Worm (Caenorhabditis elegans) whole organism, early embryonic: ENCODE data around the gene F59F3.6.

Experiments used
- B0310.2 ChIP-seq: sonication (generic microtip); optimal IDR thresholded peaks from 2 replicates; lab custom pipeline; 2016; ENCODE audit warnings: mild to moderate bottlenecking, missing genetic modification characterization, missing compliant biosample characterization
- F13C5.2 ChIP-seq: sonication (generic microtip); optimal IDR thresholded peaks from 2 replicates; lab custom pipeline; 2017; ENCODE audit warnings: mild to moderate bottlenecking, missing genetic modification characterization, inconsistent platforms, missing compliant biosample characterization
- aly-1 ChIP-seq: sonication (generic microtip); optimal IDR thresholded peaks from 2 replicates; lab custom pipeline; 2016; ENCODE audit warnings: missing genetic modification characterization, missing compliant biosample characterization
- ama-1 ChIP-seq: fragments of 150-350 bp; optimal IDR thresholded peaks from 2 replicates; lab custom pipeline; 2014
- ceh-13 ChIP-seq: fragments of 200-800 bp; sonication (Bioruptor generic); optimal IDR thresholded peaks from 2 replicates; lab custom pipeline; 2018; ENCODE audit warnings: mild to moderate bottlenecking, missing genetic modification characterization, missing compliant biosample characterization
- ceh-36 ChIP-seq: sonication (generic microtip); optimal IDR thresholded peaks from 2 replicates; lab custom pipeline; 2016; ENCODE audit warnings: missing genetic modification characterization, inconsistent platforms, missing compliant biosample characterization
- ets-7 ChIP-seq: sonication (generic microtip); optimal IDR thresholded peaks from 2 replicates; lab custom pipeline; 2016; ENCODE audit warnings: missing genotype, missing genetic modification characterization, missing compliant biosample characterization
- flt-1 ChIP-seq: fragments of 200-800 bp; sonication (Bioruptor generic); IDR thresholded peaks from 2 replicates; pipeline ENCODE4 v1.3.6; 2022; ENCODE audit warnings: missing genetic modification characterization, missing compliant biosample characterization
- hmbx-1 ChIP-seq: sonication (generic microtip); optimal IDR thresholded peaks from 2 replicates; lab custom pipeline; 2016; ENCODE audit warnings: mild to moderate bottlenecking, missing genetic modification characterization, missing compliant biosample characterization
- hmg-4 ChIP-seq: fragments of 200-800 bp; sonication (Bioruptor generic); optimal IDR thresholded peaks from 2 replicates; lab custom pipeline; 2018; ENCODE audit warnings: mild to moderate bottlenecking, missing genetic modification characterization, missing compliant biosample characterization
- hnd-1 ChIP-seq: sonication (generic microtip); optimal IDR thresholded peaks from 2 replicates; lab custom pipeline; 2016; ENCODE audit warnings: missing genetic modification characterization, missing compliant biosample characterization
- pes-1 ChIP-seq: fragments of 200-800 bp; sonication (Bioruptor generic); IDR thresholded peaks from 2 replicates; pipeline ENCODE4 v1.3.6; 2022; ENCODE audit warnings: missing genetic modification reagents, missing genetic modification characterization, missing compliant biosample characterization
- scrt-1 ChIP-seq: fragments of 200-800 bp; sonication (Bioruptor generic); IDR thresholded peaks from 2 replicates; pipeline ENCODE4 v1.3.6; 2022; ENCODE audit warnings: missing genetic modification characterization, missing compliant biosample characterization
- sea-1 ChIP-seq: fragments of 200-800 bp; sonication (Bioruptor generic); conservative IDR thresholded peaks from 2 replicates; pipeline ENCODE4 v1.3.6; 2022; ENCODE audit warnings: missing genetic modification characterization, missing compliant biosample characterization
- tbx-11 ChIP-seq: fragments of 200-800 bp; sonication (Bioruptor generic); IDR thresholded peaks from 2 replicates; pipeline ENCODE4 v1.3.6; 2022; ENCODE audit warnings: missing genetic modification characterization, missing compliant biosample characterization
- tbx-37 ChIP-seq: fragments of 200-800 bp; sonication (Bioruptor generic); conservative IDR thresholded peaks from 2 replicates; pipeline ENCODE4 v1.3.6; 2022; ENCODE audit warnings: missing genetic modification reagents, missing genetic modification characterization, missing compliant biosample characterization
- tra-4 ChIP-seq: sonication (generic microtip); optimal IDR thresholded peaks from 2 replicates; lab custom pipeline; 2017; ENCODE audit warnings: missing genetic modification characterization, missing compliant biosample characterization

Gene F59F3.6

DNA sequence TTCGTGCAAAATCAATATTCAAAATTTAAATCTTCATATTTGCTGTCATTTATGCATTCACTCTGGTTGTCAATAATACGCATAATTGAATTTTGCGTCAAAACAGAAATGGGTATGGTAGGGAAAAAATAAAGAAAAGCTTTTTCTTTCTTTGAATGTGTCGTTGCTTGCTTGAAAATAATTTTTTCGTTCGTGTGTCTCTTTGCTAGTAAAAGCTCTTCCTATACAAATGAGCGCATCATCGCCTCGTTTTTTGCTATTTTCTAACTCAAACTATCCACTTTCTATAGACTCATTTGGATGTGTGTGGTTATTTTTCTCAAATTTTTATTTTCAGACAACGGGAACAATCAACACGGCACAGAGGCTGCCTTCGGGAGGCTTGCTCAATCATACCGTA is 29.5 kb upstream of the F59F3.6 start, which contains the start of gene ldb-1:
Gene ldb-1 (plus strand): TSS at position 301 of the 400 bp plus-strand sequence.
- no peak for TF ChIP-seq tbx-11 (GFP tag; lab: Robert Waterston, UW)
- TF ChIP-seq ama-1 (lab: Kevin White, UChicago): no peak

DNA sequence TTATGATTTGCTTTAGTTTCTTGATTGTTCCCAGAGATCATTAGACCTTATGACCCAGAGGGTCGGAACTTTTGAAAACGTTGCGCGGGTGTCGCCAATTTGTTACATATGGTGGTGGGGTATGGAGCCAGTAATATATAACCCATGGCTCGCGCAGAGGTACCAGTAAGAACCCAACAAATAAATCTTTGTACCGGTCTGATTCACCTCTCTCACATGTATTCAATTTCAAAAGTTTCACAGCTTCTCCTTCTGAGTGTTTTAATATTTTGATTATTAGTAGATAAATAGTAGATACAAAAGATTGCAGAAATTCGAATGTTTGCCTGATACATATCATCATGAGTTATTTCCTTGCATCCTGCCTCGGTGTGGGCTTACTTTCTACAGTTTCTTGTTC is 17.0 kb upstream of the F59F3.6 start, which contains the start of gene egl-15:
Gene egl-15 (plus strand): TSS at position 301 of the 400 bp plus-strand sequence.
- TF ChIP-seq hmg-4 (no peak), scrt-1 (GFP tag; lab: Robert Waterston, UW) (no peak), hnd-1 (no peak), ets-7 (tag; lab: Kevin White, UChicago) (no peak), tbx-11 (GFP tag; lab: Robert Waterston, UW) (no peak), B0310.2 (tag; lab: Kevin White, UChicago) (no peak), ama-1 (lab: Kevin White, UChicago) (no peak), aly-1 (tag; lab: Kevin White, UChicago) (no peak), tbx-37 (GFP tag; lab: Robert Waterston, UW) (no peak), flt-1 (GFP tag; lab: Robert Waterston, UW) (no peak), tra-4 (tag; lab: Kevin White, UChicago) (no peak), hmbx-1 (tag; lab: Kevin White, UChicago) (no peak), ceh-13 (GFP tag; lab: Kevin White, UChicago) (no peak)

DNA sequence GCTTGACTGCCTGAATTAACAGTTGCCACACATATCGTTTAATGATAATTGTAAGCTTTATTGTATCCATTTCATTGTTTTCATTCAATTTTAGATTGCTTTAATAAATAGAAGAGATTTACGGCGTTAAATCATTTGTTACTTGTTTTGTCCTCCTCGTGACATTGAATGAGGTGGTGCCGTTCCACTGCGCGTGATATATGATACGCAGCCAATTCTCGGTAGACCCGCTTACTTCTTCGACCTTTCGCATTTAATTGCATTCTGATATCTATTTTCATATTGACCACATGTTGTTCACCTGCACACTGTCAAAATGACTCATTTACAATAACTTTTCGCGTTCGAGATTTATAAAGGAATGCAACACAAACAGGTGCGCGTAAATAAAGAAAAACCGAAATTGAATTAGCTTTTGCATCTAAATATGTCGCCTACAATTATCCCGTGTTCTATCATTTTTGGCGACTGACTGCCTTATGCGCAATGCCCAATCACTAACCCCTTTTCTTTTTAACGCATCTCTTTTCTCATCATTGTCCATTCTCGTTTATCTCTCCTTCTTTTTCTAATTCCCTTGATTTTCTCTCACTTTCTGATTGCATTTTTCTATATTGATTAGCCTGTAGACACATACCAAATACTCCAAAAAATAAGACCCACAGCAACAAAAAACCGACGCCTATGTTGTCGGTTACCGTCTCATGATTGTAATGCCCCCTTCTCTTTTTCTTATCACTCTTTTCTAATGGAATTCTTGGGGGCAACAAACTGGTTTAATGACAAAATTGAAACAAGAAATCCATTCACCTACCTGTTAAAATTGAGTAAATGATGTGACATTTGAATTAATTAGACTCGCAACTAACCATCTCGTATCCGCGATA is 15.6 kb upstream of the F59F3.6 start:
- TF ChIP-seq hmg-4 (no peak), sea-1 (GFP tag; lab: Robert Waterston, UW) (no peak), hmbx-1 (tag; lab: Kevin White, UChicago) (no peak), ceh-36 (no peak), tbx-11 (GFP tag; lab: Robert Waterston, UW) (no peak), B0310.2 (tag; lab: Kevin White, UChicago) (no peak), tbx-37 (GFP tag; lab: Robert Waterston, UW) (no peak), flt-1 (GFP tag; lab: Robert Waterston, UW) (no peak), ceh-13 (GFP tag; lab: Kevin White, UChicago) (no peak), scrt-1 (GFP tag; lab: Robert Waterston, UW) (no peak), ama-1 (lab: Kevin White, UChicago) (no peak), hnd-1 (no peak), F13C5.2 (tag; lab: Kevin White, UChicago) (no peak), pes-1 (GFP tag; lab: Robert Waterston, UW) (no peak), aly-1 (tag; lab: Kevin White, UChicago) (no peak)

DNA sequence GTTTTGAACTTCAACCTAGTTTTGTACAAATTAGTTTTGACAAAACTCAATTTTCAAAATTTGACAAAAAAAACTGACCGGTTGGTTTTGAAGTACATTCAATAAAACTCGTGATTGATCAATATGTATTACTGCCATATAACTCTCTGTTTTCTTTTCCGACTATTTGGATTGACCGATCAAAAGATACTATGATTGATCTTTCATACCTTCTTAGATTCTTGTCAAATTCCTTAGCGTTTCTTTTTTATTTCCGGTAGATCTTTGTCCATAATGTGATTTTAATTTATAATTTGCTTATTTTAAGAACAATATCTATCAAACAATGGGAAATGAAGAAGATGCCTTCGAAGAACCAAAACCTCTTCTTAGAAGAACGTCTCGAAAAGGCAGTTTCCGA is 13.3 kb upstream of the F59F3.6 start, which contains the start of gene F58A3.3:
Gene F58A3.3 (plus strand): TSS at position 301 of the 400 bp plus-strand sequence.
- TF ChIP-seq aly-1 (tag; lab: Kevin White, UChicago): no peak
- TF ChIP-seq ama-1 (lab: Kevin White, UChicago): no peak
- no peak for TF ChIP-seq ceh-13 (GFP tag; lab: Kevin White, UChicago)
- no peak for TF ChIP-seq pes-1 (GFP tag; lab: Robert Waterston, UW)
- TF ChIP-seq F13C5.2 (tag; lab: Kevin White, UChicago): no peak
- TF ChIP-seq tbx-37 (GFP tag; lab: Robert Waterston, UW): no peak
- no peak for TF ChIP-seq scrt-1 (GFP tag; lab: Robert Waterston, UW)
- no peak for TF ChIP-seq ets-7 (tag; lab: Kevin White, UChicago)
- TF ChIP-seq flt-1 (GFP tag; lab: Robert Waterston, UW): no peak
- TF ChIP-seq ceh-36: no peak
- TF ChIP-seq tbx-11 (GFP tag; lab: Robert Waterston, UW): no peak

DNA sequence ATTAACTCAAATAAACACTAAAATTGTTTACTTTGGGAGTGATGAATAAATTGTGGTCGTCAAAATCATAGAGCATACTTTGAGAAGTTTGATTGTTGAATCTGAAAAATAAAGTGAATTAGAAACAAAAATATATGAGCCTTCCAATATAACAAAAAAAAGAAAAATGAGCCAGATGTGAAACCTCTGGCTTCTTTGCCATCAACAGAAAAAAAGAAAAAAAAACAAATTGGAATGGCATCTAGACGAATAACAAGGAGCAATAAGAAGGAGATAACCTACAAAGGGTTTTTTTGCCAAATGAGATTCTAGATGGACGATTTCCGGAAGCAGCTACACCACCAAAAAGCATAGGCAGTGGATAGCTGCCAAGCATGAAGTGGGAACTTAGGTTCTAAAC is 11.5 kb upstream of the F59F3.6 start, which contains the start of gene F58A3.4:
Gene F58A3.4 (minus strand): TSS at position 101 of the 400 bp plus-strand sequence.
- TF ChIP-seq ceh-36 (no peak), hmg-4 (no peak), pes-1 (GFP tag; lab: Robert Waterston, UW) (no peak)

DNA sequence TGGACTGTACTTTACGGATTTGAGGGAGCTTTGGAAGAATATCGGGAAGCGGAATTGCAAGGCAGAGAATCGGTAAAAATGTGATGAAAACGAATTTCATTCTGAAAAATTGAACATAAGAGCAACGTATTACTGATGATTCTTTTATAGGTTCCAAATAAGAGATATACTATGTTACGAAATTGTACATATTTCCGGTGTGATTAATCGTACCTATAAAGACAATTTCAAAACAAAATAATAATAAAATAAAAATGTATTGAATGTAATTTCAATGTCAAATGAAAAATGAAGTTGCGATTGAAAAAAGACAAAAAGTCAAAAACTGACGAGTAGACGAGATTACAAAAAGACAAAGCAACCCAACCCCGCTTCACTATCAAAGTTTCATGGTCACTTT is 9.9 kb upstream of the F59F3.6 start, which contains the start of gene ttr-31:
Gene ttr-31 (minus strand): TSS at position 101 of the 400 bp plus-strand sequence.
- no peak for TF ChIP-seq pes-1 (GFP tag; lab: Robert Waterston, UW)
- TF ChIP-seq scrt-1 (GFP tag; lab: Robert Waterston, UW): no peak
- no peak for TF ChIP-seq ama-1 (lab: Kevin White, UChicago)
- no peak for TF ChIP-seq hmbx-1 (tag; lab: Kevin White, UChicago)
- TF ChIP-seq ceh-13 (GFP tag; lab: Kevin White, UChicago): no peak
- no peak for TF ChIP-seq ceh-36
- TF ChIP-seq tbx-11 (GFP tag; lab: Robert Waterston, UW): no peak
- TF ChIP-seq sea-1 (GFP tag; lab: Robert Waterston, UW): no peak
- TF ChIP-seq tra-4 (tag; lab: Kevin White, UChicago): no peak
- TF ChIP-seq hnd-1: no peak
- TF ChIP-seq flt-1 (GFP tag; lab: Robert Waterston, UW): no peak
- no peak for TF ChIP-seq aly-1 (tag; lab: Kevin White, UChicago)
- no peak for TF ChIP-seq F13C5.2 (tag; lab: Kevin White, UChicago)
- TF ChIP-seq tbx-37 (GFP tag; lab: Robert Waterston, UW): no peak

ce11 chrX:11008052-11008451 is 9.0 kb upstream of the F59F3.6 start, which contains the start of gene del-5:
Gene del-5, minus strand, starts transcription at chrX:11008181.
- TF ChIP-seq ceh-36 (no peak), hnd-1 (no peak), F13C5.2 (tag; lab: Kevin White, UChicago) (no peak), B0310.2 (tag; lab: Kevin White, UChicago) (no peak), sea-1 (GFP tag; lab: Robert Waterston, UW) (no peak), tbx-37 (GFP tag; lab: Robert Waterston, UW) (no peak), tra-4 (tag; lab: Kevin White, UChicago) (no peak), ets-7 (tag; lab: Kevin White, UChicago) (no peak), scrt-1 (GFP tag; lab: Robert Waterston, UW) (no peak), hmg-4 (no peak), flt-1 (GFP tag; lab: Robert Waterston, UW) (no peak), aly-1 (tag; lab: Kevin White, UChicago) (no peak), ama-1 (lab: Kevin White, UChicago) (no peak), pes-1 (GFP tag; lab: Robert Waterston, UW) (no peak), tbx-11 (GFP tag; lab: Robert Waterston, UW) (no peak)
